Worm (Caenorhabditis elegans) whole organism, L2 larva: Measurements from ENCODE around the gene C17F4.2.

Experiments
- C34F6.9 ChIP-seq: fragments of 150-350 bp; optimal IDR thresholded peaks from 2 replicates; lab custom pipeline; 2014; ENCODE audit warnings: missing biosample characterization, missing genetic modification characterization
- F13H6.1 ChIP-seq: sonication (generic microtip); optimal IDR thresholded peaks from 2 replicates; lab custom pipeline; 2016; ENCODE audit warnings: missing genetic modification characterization, missing compliant biosample characterization
- R02D3.7 ChIP-seq: fragments of 150-350 bp; optimal IDR thresholded peaks from 2 replicates; lab custom pipeline; 2014; ENCODE audit warnings: missing biosample characterization, missing genetic modification characterization
- Y55F3AM.14 ChIP-seq: fragments of 200-800 bp; sonication (Bioruptor generic); optimal IDR thresholded peaks from 2 replicates; lab custom pipeline; 2018; ENCODE audit warnings: mild to moderate bottlenecking, missing genetic modification characterization, missing compliant biosample characterization
- ZK546.5 ChIP-seq: sonication (generic microtip); optimal IDR thresholded peaks from 2 replicates; lab custom pipeline; 2017; ENCODE audit warnings: missing biosample characterization, missing genetic modification characterization
- alr-1 ChIP-seq: fragments of 150-350 bp; optimal IDR thresholded peaks from 2 replicates; lab custom pipeline; 2014; ENCODE audit warnings: missing biosample characterization, missing genetic modification characterization
- aly-2 ChIP-seq: fragments of 150-350 bp; optimal IDR thresholded peaks from 2 replicates; lab custom pipeline; 2014; ENCODE audit warnings: missing biosample characterization, missing genetic modification characterization
- ama-1 ChIP-seq: fragments of 150-350 bp; optimal IDR thresholded peaks from 2 replicates; lab custom pipeline; 2018; ENCODE audit warnings: inconsistent platforms
- blmp-1 ChIP-seq: sonication (generic microtip); optimal IDR thresholded peaks from 2 replicates; lab custom pipeline; 2017; ENCODE audit warnings: missing genetic modification characterization, mild to moderate bottlenecking, missing compliant biosample characterization, antibody characterized with exemption, moderate library complexity; ENCODE audit not compliant: insufficient read depth
- ceh-16 ChIP-seq: fragments of 150-350 bp; optimal IDR thresholded peaks from 2 replicates; lab custom pipeline; 2014; ENCODE audit warnings: missing biosample characterization, missing genetic modification characterization
- ceh-82 ChIP-seq: fragments of 150-350 bp; optimal IDR thresholded peaks from 2 replicates; lab custom pipeline; 2014; ENCODE audit warnings: missing biosample characterization, missing genetic modification characterization
- crh-2 ChIP-seq: sonication (generic microtip); optimal IDR thresholded peaks from 2 replicates; lab custom pipeline; 2017; ENCODE audit warnings: missing biosample characterization, missing genetic modification characterization
- dmd-4 ChIP-seq: sonication (generic microtip); optimal IDR thresholded peaks from 2 replicates; lab custom pipeline; 2017; ENCODE audit warnings: missing biosample characterization, missing genetic modification characterization
- egl-27 ChIP-seq: sonication (generic microtip); optimal IDR thresholded peaks from 3 replicates; lab custom pipeline; 2017; ENCODE audit warnings: missing biosample characterization, missing genetic modification reagents, missing genetic modification characterization
- elt-3 ChIP-seq: sonication (generic microtip); optimal IDR thresholded peaks from 2 replicates; lab custom pipeline; 2017; ENCODE audit warnings: missing biosample characterization, missing genetic modification characterization
- fos-1 ChIP-seq: fragments of 150-350 bp; optimal IDR thresholded peaks from 2 replicates; lab custom pipeline; 2014; ENCODE audit warnings: missing biosample characterization, missing genetic modification characterization
- gmeb-1 ChIP-seq: fragments of 150-350 bp; optimal IDR thresholded peaks from 2 replicates; lab custom pipeline; 2014; ENCODE audit warnings: missing biosample characterization, missing genetic modification characterization
- lin-11 ChIP-seq: fragments of 150-350 bp; sonication (generic microtip); optimal IDR thresholded peaks from 2 replicates; lab custom pipeline; 2014; ENCODE audit warnings: missing biosample characterization, missing genetic modification characterization, inconsistent platforms, mixed read lengths
- lin-13 ChIP-seq: fragments of 150-350 bp; optimal IDR thresholded peaks from 2 replicates; lab custom pipeline; 2014; ENCODE audit warnings: missing biosample characterization, missing genetic modification reagents, missing genetic modification characterization
- lin-39 ChIP-seq: fragments of 150-350 bp; optimal IDR thresholded peaks from 2 replicates; lab custom pipeline; 2014; ENCODE audit warnings: missing biosample characterization, missing genetic modification reagents, missing genetic modification characterization
- lsy-2 ChIP-seq, 2 experiments: fragments of 150-350 bp in 1 of 2; sonication (generic microtip) in 1 of 2; optimal IDR thresholded peaks; 2 replicates each; lab custom pipeline; 2014 to 2017; ENCODE audit warnings: missing biosample characterization in 2 of 2, missing genetic modification characterization in 2 of 2
- mab-5 ChIP-seq: fragments of 150-350 bp; optimal IDR thresholded peaks from 2 replicates; lab custom pipeline; 2014; ENCODE audit warnings: missing biosample characterization, missing genetic modification characterization
- mbf-1 ChIP-seq: sonication (generic microtip); optimal IDR thresholded peaks from 2 replicates; lab custom pipeline; 2017; ENCODE audit warnings: missing biosample characterization, missing genetic modification characterization
- mdl-1 ChIP-seq, 2 experiments: fragments of 150-350 bp in 1 of 2; sonication (generic microtip) in 1 of 2; optimal IDR thresholded peaks; 2 replicates each; lab custom pipeline; 2017; ENCODE audit warnings: missing biosample characterization in 2 of 2, missing genetic modification characterization in 2 of 2
- nhr-10 ChIP-seq: sonication (generic microtip); optimal IDR thresholded peaks from 2 replicates; lab custom pipeline; 2017; ENCODE audit warnings: missing biosample characterization, missing genetic modification characterization
- nhr-11 ChIP-seq: fragments of 150-350 bp; optimal IDR thresholded peaks from 2 replicates; lab custom pipeline; 2014; ENCODE audit warnings: missing biosample characterization, missing genetic modification characterization
- nhr-12 ChIP-seq: fragments of 150-350 bp; optimal IDR thresholded peaks from 2 replicates; lab custom pipeline; 2014; ENCODE audit warnings: missing biosample characterization, missing genetic modification characterization
- nhr-129 ChIP-seq: fragments of 150-350 bp; optimal IDR thresholded peaks from 2 replicates; lab custom pipeline; 2014; ENCODE audit warnings: missing biosample characterization, missing genetic modification characterization
- nhr-21 ChIP-seq: fragments of 150-350 bp; optimal IDR thresholded peaks from 2 replicates; lab custom pipeline; 2014; ENCODE audit warnings: missing biosample characterization, missing genetic modification characterization
- nhr-237 ChIP-seq: fragments of 150-350 bp; optimal IDR thresholded peaks from 2 replicates; lab custom pipeline; 2014; ENCODE audit warnings: missing biosample characterization, missing genetic modification characterization
- nhr-25 ChIP-seq: fragments of 150-350 bp; sonication (generic microtip); optimal IDR thresholded peaks from 3 replicates; lab custom pipeline; 2014; ENCODE audit warnings: missing biosample characterization, missing genetic modification characterization
- peb-1 ChIP-seq: fragments of 150-350 bp; optimal IDR thresholded peaks from 2 replicates; lab custom pipeline; 2014; ENCODE audit warnings: missing biosample characterization, missing genetic modification characterization
- sma-3 ChIP-seq: sonication (generic microtip); optimal IDR thresholded peaks from 2 replicates; lab custom pipeline; 2016; ENCODE audit warnings: missing genetic modification reagents, missing genetic modification characterization, missing compliant biosample characterization
- sma-9 ChIP-seq, 2 experiments: fragments of 150-350 bp in 1 of 2; sonication (generic microtip) in 1 of 2; optimal IDR thresholded peaks; 2 replicates each; lab custom pipeline; 2014 to 2016; ENCODE audit warnings: missing genetic modification characterization in 2 of 2, mild to moderate bottlenecking in 1 of 2, missing biosample characterization in 1 of 2, missing compliant biosample characterization in 1 of 2, missing genetic modification reagents in 1 of 2, moderate library complexity in 1 of 2
- snpc-4 ChIP-seq: fragments of 150-350 bp; optimal IDR thresholded peaks from 2 replicates; lab custom pipeline; 2014; ENCODE audit warnings: missing biosample characterization, missing genetic modification characterization
- unc-39 ChIP-seq: fragments of 150-350 bp; optimal IDR thresholded peaks from 2 replicates; lab custom pipeline; 2014; ENCODE audit warnings: missing biosample characterization, missing genetic modification characterization
- unc-55 ChIP-seq: fragments of 150-350 bp; sonication (generic microtip); optimal IDR thresholded peaks from 3 replicates; lab custom pipeline; 2014; ENCODE audit warnings: missing biosample characterization, missing genetic modification reagents, missing genetic modification characterization
- unc-62 ChIP-seq: fragments of 150-350 bp; optimal IDR thresholded peaks from 2 replicates; lab custom pipeline; 2014; ENCODE audit warnings: missing biosample characterization, missing genetic modification reagents, missing genetic modification characterization
- zag-1 ChIP-seq: fragments of 150-350 bp; optimal IDR thresholded peaks from 2 replicates; lab custom pipeline; 2014; ENCODE audit warnings: missing biosample characterization, missing genetic modification characterization
- ztf-1 ChIP-seq: fragments of 200-800 bp; sonication (Bioruptor generic); conservative IDR thresholded peaks from 2 replicates; pipeline ENCODE4 v1.3.6; 2022; ENCODE audit warnings: missing genetic modification characterization, missing compliant biosample characterization
- ztf-11 ChIP-seq: sonication (generic microtip); optimal IDR thresholded peaks from 2 replicates; lab custom pipeline; 2017; ENCODE audit warnings: missing biosample characterization, missing genetic modification characterization
- ztf-4 ChIP-seq: fragments of 150-350 bp; optimal IDR thresholded peaks from 2 replicates; lab custom pipeline; 2014; ENCODE audit warnings: missing biosample characterization, missing genetic modification characterization

Gene C17F4.2

DNA sequence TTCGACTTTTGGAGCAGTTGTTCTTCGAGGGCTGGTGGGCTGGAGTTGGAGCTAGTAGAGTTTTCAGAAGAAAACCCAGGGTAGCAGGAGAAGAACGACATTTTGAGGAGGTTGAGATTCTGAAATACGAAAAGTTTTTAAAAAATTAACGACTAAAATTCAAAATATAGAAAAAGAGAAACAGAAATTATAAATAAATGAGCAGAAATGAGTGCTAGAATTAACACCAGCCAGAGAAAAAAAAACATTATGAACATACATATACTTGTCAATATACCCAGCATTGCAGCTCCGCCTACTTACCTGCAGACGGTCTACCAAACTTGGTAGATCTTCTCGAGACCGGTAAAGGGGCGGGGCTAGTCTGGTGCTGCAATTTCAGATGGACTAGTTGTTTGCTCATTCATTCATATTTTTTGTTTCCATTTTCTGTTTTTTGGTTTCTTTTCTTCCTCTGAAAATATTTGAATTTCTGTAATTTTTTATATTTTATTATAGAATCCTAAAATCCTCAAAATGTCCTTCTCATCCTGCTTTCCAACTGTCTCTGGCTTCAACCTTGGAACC, 42.0 kb upstream of the C17F4.2 start, which contains the start of the genes ZC239.20 and ZC239.21:
ZC239.20 (minus strand) TSS at position 101 of the 567 bp plus-strand sequence.
ZC239.21 (plus strand) TSS at position 517 of the 567 bp plus-strand sequence.
- no peak for TF ChIP-seq nhr-129 (tag; lab: Kevin White, UChicago)
- TF ChIP-seq gmeb-1 (tag; lab: Kevin White, UChicago), result no peak
- TF ChIP-seq lin-13, result no peak
- TF ChIP-seq F13H6.1 (tag; lab: Kevin White, UChicago), result no peak
- TF ChIP-seq ztf-11 (tag; lab: Kevin White, UChicago), result no peak
- no peak for TF ChIP-seq sma-9 (GFP tag; optimal IDR thresholded peaks at IDR 0.05; lab: Kevin White, UChicago)
- TF ChIP-seq sma-9 (tag; optimal IDR thresholded peaks at IDR 0.05; lab: Kevin White, UChicago), result no peak
- no peak for TF ChIP-seq nhr-25 (tag; lab: Kevin White, UChicago)

DNA sequence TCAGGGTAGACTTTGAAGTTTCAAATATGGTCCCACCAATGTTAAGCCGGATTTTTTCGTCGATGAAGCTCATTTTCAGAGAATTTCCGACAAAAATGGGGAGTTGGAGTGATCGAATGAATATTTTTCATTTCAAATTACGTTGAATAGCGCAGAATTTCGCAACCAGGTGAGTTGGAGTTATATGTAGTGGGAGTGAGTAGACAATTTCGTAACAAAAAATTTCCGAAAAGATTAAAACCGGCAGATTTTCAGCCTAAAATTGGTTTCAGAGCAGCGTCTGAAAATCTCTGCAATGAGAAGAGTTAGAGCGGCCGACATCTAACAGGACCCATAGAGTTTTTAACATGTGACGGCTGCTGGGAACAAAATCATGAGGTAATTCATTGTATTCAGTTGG, 39.8 kb upstream of the C17F4.2 start, which contains the start of gene sdz-35:
sdz-35 (minus strand) TSS at position 101 of the 400 bp plus-strand sequence.
- TF ChIP-seq ztf-4 (no peak), peb-1 (tag; lab: Kevin White, UChicago) (no peak), lin-13 (no peak), crh-2 (tag; lab: Kevin White, UChicago) (no peak), unc-55 (GFP tag; lab: Kevin White, UChicago) (no peak), nhr-11 (tag; lab: Kevin White, UChicago) (no peak), mab-5 (tag; lab: Kevin White, UChicago) (no peak), Y55F3AM.14 (GFP tag; lab: Kevin White, UChicago) (no peak), ceh-82 (tag; lab: Kevin White, UChicago) (no peak), sma-3 (GFP tag; lab: Kevin White, UChicago) (no peak), nhr-12 (no peak), nhr-25 (tag; lab: Kevin White, UChicago) (no peak), ztf-1 (GFP tag; lab: Robert Waterston, UW) (no peak), ztf-11 (tag; lab: Kevin White, UChicago) (no peak), lin-39 (no peak), lin-11 (no peak), nhr-10 (tag; lab: Kevin White, UChicago) (no peak), R02D3.7 (tag; lab: Kevin White, UChicago) (no peak), aly-2 (tag; lab: Kevin White, UChicago) (no peak), nhr-237 (no peak)

DNA sequence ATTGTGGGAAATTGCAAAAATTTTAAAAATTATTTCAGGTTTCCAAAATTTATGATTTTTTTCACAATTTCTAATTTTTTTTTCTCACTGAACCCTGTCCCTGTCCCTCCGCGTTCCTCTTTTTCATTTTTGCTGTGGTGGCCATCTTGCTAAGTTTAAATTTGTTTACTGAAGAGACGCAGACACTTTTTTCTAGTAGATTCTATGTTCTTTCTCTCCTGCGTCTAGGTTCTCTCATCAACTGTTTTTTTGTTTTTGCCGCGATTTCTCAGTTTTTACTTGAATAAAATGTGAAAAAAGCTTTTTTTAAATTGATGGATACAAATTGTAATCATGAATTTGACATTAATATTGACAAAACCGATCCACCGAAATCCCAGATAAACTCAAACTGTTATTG, 39.2 kb upstream of the C17F4.2 start, which contains the start of gene ZC239.6:
ZC239.6 (plus strand) TSS at position 381 of the 400 bp plus-strand sequence.
- peak; percentile 15 for TF ChIP-seq ama-1 (lab: Kevin White, UChicago)
- TF ChIP-seq sma-9 (GFP tag; optimal IDR thresholded peaks at IDR 0.05; lab: Kevin White, UChicago), result no peak
- no peak for TF ChIP-seq sma-9 (tag; optimal IDR thresholded peaks at IDR 0.05; lab: Kevin White, UChicago)
- TF ChIP-seq alr-1, result no peak
- TF ChIP-seq ceh-16 (tag; lab: Kevin White, UChicago), result no peak
- TF ChIP-seq C34F6.9 (tag; lab: Kevin White, UChicago), result peak; percentile 80
- no peak for TF ChIP-seq Y55F3AM.14 (GFP tag; lab: Kevin White, UChicago)
- no peak for TF ChIP-seq blmp-1 (tag; lab: Kevin White, UChicago)
- no peak for TF ChIP-seq ztf-4
- TF ChIP-seq lsy-2 (tag; optimal IDR thresholded peaks at IDR 0.05; lab: Kevin White, UChicago), result peak in 1 of 2 experiments; percentile 61
- peak; percentile 10 for TF ChIP-seq fos-1 (tag; lab: Kevin White, UChicago)
- TF ChIP-seq peb-1 (tag; lab: Kevin White, UChicago), result no peak
- no peak for TF ChIP-seq unc-62 (GFP tag; lab: Kevin White, UChicago)
- no peak for TF ChIP-seq elt-3
- no peak for TF ChIP-seq gmeb-1 (tag; lab: Kevin White, UChicago)
- peak; percentile 43 for TF ChIP-seq unc-55 (GFP tag; lab: Kevin White, UChicago)
- TF ChIP-seq lin-39, result no peak
- TF ChIP-seq, all 48 proteins: peak for 5

DNA sequence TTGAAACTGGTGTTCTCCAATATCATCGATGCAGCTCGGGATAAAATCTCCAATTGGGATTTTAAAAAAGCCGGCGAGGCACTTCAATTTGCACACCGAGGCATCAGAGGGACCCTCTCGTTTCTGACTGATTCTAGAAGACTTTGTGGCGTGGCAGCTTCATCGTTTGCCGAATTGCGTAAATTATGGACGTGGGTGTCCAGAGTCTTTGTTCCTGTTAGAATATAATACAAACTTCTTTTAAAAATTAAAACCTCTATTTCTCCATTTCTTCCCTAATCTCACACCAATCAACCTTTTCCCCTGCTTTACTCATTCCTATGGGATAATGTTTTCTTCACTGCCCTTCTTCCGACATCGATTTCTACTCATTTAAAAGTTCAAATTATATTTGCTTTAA, 38.1 kb upstream of the C17F4.2 start, which contains the start of gene ZC239.5:
ZC239.5 (plus strand) TSS at position 301 of the 400 bp plus-strand sequence.
- TF ChIP-seq aly-2 (tag; lab: Kevin White, UChicago) (no peak), snpc-4 (tag; lab: Kevin White, UChicago) (no peak), mdl-1 (tag; optimal IDR thresholded peaks at IDR 0.05; lab: Kevin White, UChicago) (no peak), mbf-1 (no peak), dmd-4 (tag; lab: Kevin White, UChicago) (no peak), gmeb-1 (tag; lab: Kevin White, UChicago) (no peak), ZK546.5 (tag; lab: Kevin White, UChicago) (no peak), blmp-1 (tag; lab: Kevin White, UChicago) (no peak), ama-1 (lab: Kevin White, UChicago) (no peak), egl-27 (tag; lab: Kevin White, UChicago) (no peak), mab-5 (tag; lab: Kevin White, UChicago) (no peak), nhr-21 (tag; lab: Kevin White, UChicago) (no peak), nhr-11 (tag; lab: Kevin White, UChicago) (no peak), alr-1 (no peak), F13H6.1 (tag; lab: Kevin White, UChicago) (no peak), nhr-237 (no peak), unc-39 (tag; lab: Kevin White, UChicago) (no peak), R02D3.7 (tag; lab: Kevin White, UChicago) (no peak), zag-1 (no peak), elt-3 (no peak)
- TF ChIP-seq, all 48 proteins: peak for 0
